Fruit fly (Drosophila melanogaster) whole organism, embryonic: ENCODE measurements around the gene CG43400.
A peak's percentile ranks its signal among the peaks of the same experiment; 100 is the strongest.

Experiments used
- B-H2 ChIP-seq: fragments of 200-800 bp; sonication (Bioruptor generic); optimal IDR thresholded peaks from 2 replicates; lab custom pipeline; 2018; ENCODE audit warnings: missing biosample characterization, mild to moderate bottlenecking, missing genetic modification characterization
- Blimp-1 ChIP-seq: fragments of 200-800 bp; sonication (Bioruptor generic); optimal IDR thresholded peaks from 3 replicates; lab custom pipeline; 2018; ENCODE audit warnings: missing biosample characterization, missing genetic modification characterization, mild to moderate bottlenecking, moderate library complexity, missing genetic modification reagents
- BtbVII ChIP-seq: fragments of 200-800 bp; sonication (Bioruptor generic); optimal IDR thresholded peaks from 3 replicates; lab custom pipeline; 2017; ENCODE audit warnings: missing biosample characterization, mild to moderate bottlenecking, missing genetic modification characterization
- CG10321 ChIP-seq: fragments of 200-800 bp; sonication (Bioruptor generic); IDR thresholded peaks from 2 replicates; pipeline ENCODE4 v1.3.6; 2022; ENCODE audit warnings: missing biosample characterization, missing genetic modification characterization
- CG11093 ChIP-seq: fragments of 200-800 bp; sonication (Bioruptor generic); IDR thresholded peaks from 3 replicates; pipeline ENCODE4 v1.3.6; 2022; ENCODE audit warnings: missing biosample characterization, missing genetic modification characterization
- CG11247 ChIP-seq: fragments of 200-800 bp; sonication (Bioruptor generic); IDR thresholded peaks from 2 replicates; pipeline ENCODE4 v1.3.6; 2022; ENCODE audit warnings: missing biosample characterization, missing genetic modification characterization
- CG14965 ChIP-seq: fragments of 200-800 bp; sonication (Bioruptor generic); optimal IDR thresholded peaks from 2 replicates; lab custom pipeline; 2016; ENCODE audit warnings: missing biosample characterization, missing genetic modification characterization, borderline replicate concordance
- CG15479 ChIP-seq: fragments of 200-800 bp; sonication (Bioruptor generic); optimal IDR thresholded peaks from 3 replicates; lab custom pipeline; 2019; ENCODE audit warnings: missing biosample characterization, mild to moderate bottlenecking, missing genetic modification characterization, moderate library complexity
- CG15696 ChIP-seq: fragments of 200-800 bp; sonication (Bioruptor generic); optimal IDR thresholded peaks from 2 replicates; lab custom pipeline; 2019; ENCODE audit warnings: missing biosample characterization, mild to moderate bottlenecking, missing genetic modification characterization, moderate library complexity
- CG1647 ChIP-seq: fragments of 200-800 bp; sonication (Bioruptor generic); optimal IDR thresholded peaks from 3 replicates; lab custom pipeline; 2016; ENCODE audit warnings: missing biosample characterization, missing genetic modification characterization
- CG30403 ChIP-seq: fragments of 200-800 bp; sonication (Bioruptor generic); optimal IDR thresholded peaks from 3 replicates; lab custom pipeline; 2016; ENCODE audit warnings: missing biosample characterization, missing genetic modification characterization
- CG32532 ChIP-seq: fragments of 200-800 bp; sonication (Bioruptor generic); IDR thresholded peaks from 2 replicates; pipeline ENCODE4 v1.3.6; 2022; ENCODE audit warnings: missing biosample characterization, missing genetic modification characterization
- CG33213 ChIP-seq: fragments of 200-800 bp; sonication (Bioruptor generic); optimal IDR thresholded peaks from 3 replicates; lab custom pipeline; 2016; ENCODE audit warnings: missing biosample characterization, missing genetic modification characterization
- CG3407 ChIP-seq: fragments of 200-800 bp; sonication (Bioruptor generic); optimal IDR thresholded peaks from 2 replicates; lab custom pipeline; 2018; ENCODE audit warnings: missing biosample characterization, mild to moderate bottlenecking, missing genetic modification characterization
- CG7357 ChIP-seq: fragments of 200-800 bp; sonication (Bioruptor generic); IDR thresholded peaks from 3 replicates; pipeline ENCODE4 v1.3.6; 2022; ENCODE audit warnings: missing biosample characterization, missing genetic modification characterization
- CG8089 ChIP-seq: fragments of 200-800 bp; sonication (Bioruptor generic); optimal IDR thresholded peaks from 3 replicates; lab custom pipeline; 2016; ENCODE audit warnings: missing biosample characterization, missing genetic modification characterization
- CHES-1-like ChIP-seq: fragments of 200-800 bp; sonication (Bioruptor generic); optimal IDR thresholded peaks from 2 replicates; lab custom pipeline; 2016; ENCODE audit warnings: missing biosample characterization, missing genetic modification characterization
- Deaf1 ChIP-seq: fragments of 200-800 bp; optimal IDR thresholded peaks from 3 replicates; lab custom pipeline; 2019; ENCODE audit warnings: missing biosample characterization, mild to moderate bottlenecking, missing genetic modification characterization, moderate library complexity
- Doc3 ChIP-seq: fragments of 200-800 bp; sonication (Bioruptor generic); IDR thresholded peaks from 3 replicates; pipeline ENCODE4 v1.3.6; 2022; ENCODE audit warnings: missing biosample characterization, missing genetic modification characterization; ENCODE audit not compliant: partially characterized antibody
- HLH54F ChIP-seq: fragments of 200-800 bp; sonication (Bioruptor generic); optimal IDR thresholded peaks from 3 replicates; lab custom pipeline; 2016; ENCODE audit warnings: missing biosample characterization, missing genetic modification characterization
- Hand ChIP-seq: fragments of 200-800 bp; sonication (Bioruptor generic); optimal IDR thresholded peaks from 2 replicates; lab custom pipeline; 2017; ENCODE audit warnings: mild to moderate bottlenecking, missing biosample characterization, missing genetic modification reagents, missing genetic modification characterization
- Hey ChIP-seq: fragments of 200-800 bp; sonication (Bioruptor generic); optimal IDR thresholded peaks from 3 replicates; lab custom pipeline; 2018; ENCODE audit warnings: missing biosample characterization, mild to moderate bottlenecking, missing genetic modification characterization
- Kr ChIP-seq: fragments of 200-800 bp; sonication (Bioruptor generic); optimal IDR thresholded peaks from 2 replicates; lab custom pipeline; 2017; ENCODE audit warnings: missing biosample characterization, mild to moderate bottlenecking, missing genetic modification characterization
- Med ChIP-seq: fragments of 200-800 bp; sonication (Bioruptor generic); peaks from one replicate; lab custom pipeline; 2016; ENCODE audit warnings: missing biosample characterization, missing genetic modification characterization, mild to moderate bottlenecking, inconsistent platforms, moderate library complexity
- Meics ChIP-seq: fragments of 200-800 bp; sonication (Bioruptor generic); optimal IDR thresholded peaks from 2 replicates; lab custom pipeline; 2017; ENCODE audit warnings: missing biosample characterization, mild to moderate bottlenecking, missing genetic modification characterization
- Mes4 ChIP-seq: fragments of 200-800 bp; sonication (Bioruptor generic); optimal IDR thresholded peaks from 2 replicates; lab custom pipeline; 2016; ENCODE audit warnings: missing biosample characterization, missing genetic modification characterization
- Nf-YA ChIP-seq: fragments of 200-800 bp; sonication (Bioruptor generic); IDR thresholded peaks from 2 replicates; pipeline ENCODE4 v1.3.6; 2022; ENCODE audit warnings: missing biosample characterization, missing genetic modification characterization
- PHDP ChIP-seq: fragments of 200-800 bp; sonication (Bioruptor generic); optimal IDR thresholded peaks from 3 replicates; lab custom pipeline; 2018; ENCODE audit warnings: missing biosample characterization, mild to moderate bottlenecking, missing genetic modification characterization, moderate library complexity
- Poxn ChIP-seq: fragments of 200-800 bp; sonication (Bioruptor generic); IDR thresholded peaks from 2 replicates; pipeline ENCODE4 v1.3.6; 2022; ENCODE audit warnings: missing biosample characterization, missing genetic modification characterization
- ab ChIP-seq: fragments of 200-800 bp; sonication (Bioruptor generic); optimal IDR thresholded peaks from 2 replicates; lab custom pipeline; 2016; ENCODE audit warnings: missing biosample characterization, missing genetic modification characterization
- amos ChIP-seq: fragments of 200-800 bp; sonication (Bioruptor generic); IDR thresholded peaks from 2 replicates; pipeline ENCODE4 v1.3.6; 2022; ENCODE audit warnings: missing biosample characterization, missing genetic modification characterization; ENCODE audit not compliant: partially characterized antibody
- aop ChIP-seq: fragments of 200-800 bp; sonication (Bioruptor generic); IDR thresholded peaks from 2 replicates; pipeline ENCODE4 v1.3.6; 2022; ENCODE audit warnings: missing biosample characterization, missing genetic modification characterization
- ato ChIP-seq: fragments of 200-800 bp; sonication (Bioruptor generic); IDR thresholded peaks from 2 replicates; pipeline ENCODE4 v1.3.6; 2022; ENCODE audit warnings: missing biosample characterization, missing genetic modification characterization; ENCODE audit not compliant: partially characterized antibody
- bbx ChIP-seq: fragments of 200-800 bp; sonication (Bioruptor generic); IDR thresholded peaks from 2 replicates; pipeline ENCODE4 v1.3.6; 2022; ENCODE audit warnings: missing biosample characterization, missing genetic modification characterization; ENCODE audit not compliant: partially characterized antibody
- bigmax ChIP-seq: fragments of 200-800 bp; sonication (Bioruptor generic); optimal IDR thresholded peaks from 2 replicates; lab custom pipeline; 2018; ENCODE audit warnings: missing biosample characterization, mild to moderate bottlenecking, missing genetic modification characterization
- bsh ChIP-seq, 2 experiments: fragments of 200-800 bp; sonication (Bioruptor generic); optimal IDR thresholded peaks; 2 replicates each; lab custom pipeline; 2017 to 2018; ENCODE audit warnings: mild to moderate bottlenecking in 2 of 2, missing biosample characterization in 2 of 2, missing genetic modification characterization in 2 of 2, moderate library complexity in 1 of 2
- btn ChIP-seq: fragments of 200-800 bp; sonication (Bioruptor generic); optimal IDR thresholded peaks from 2 replicates; lab custom pipeline; 2016; ENCODE audit warnings: missing biosample characterization, missing genetic modification characterization
- cato ChIP-seq: fragments of 200-800 bp; sonication (Bioruptor generic); optimal IDR thresholded peaks from 2 replicates; lab custom pipeline; 2016; ENCODE audit warnings: missing biosample characterization, missing genetic modification characterization, borderline replicate concordance
- dati ChIP-seq: fragments of 200-800 bp; sonication (Bioruptor generic); IDR thresholded peaks from 2 replicates; pipeline ENCODE4 v1.3.6; 2022; ENCODE audit warnings: missing biosample characterization, missing genetic modification characterization
- dpn ChIP-seq, 2 experiments: fragments of 200-800 bp; sonication (Bioruptor generic); optimal IDR thresholded peaks; 3 replicates each; lab custom pipeline; 2016; ENCODE audit warnings: missing biosample characterization in 2 of 2, missing genetic modification characterization in 2 of 2
- eyg ChIP-seq: fragments of 200-800 bp; sonication (Bioruptor generic); optimal IDR thresholded peaks from 3 replicates; lab custom pipeline; 2016; ENCODE audit warnings: missing biosample characterization, missing genetic modification characterization
- ftz-f1 ChIP-seq: fragments of 200-800 bp; sonication (Bioruptor generic); optimal IDR thresholded peaks from 2 replicates; lab custom pipeline; 2016; ENCODE audit warnings: missing biosample characterization, missing genetic modification characterization
- hb ChIP-seq: fragments of 200-800 bp; sonication (Bioruptor generic); IDR thresholded peaks from 3 replicates; pipeline ENCODE4 v1.3.6; 2022; ENCODE audit warnings: missing biosample characterization, missing genetic modification characterization; ENCODE audit not compliant: partially characterized antibody
- hth ChIP-seq: fragments of >200 bp; optimal IDR thresholded peaks from 2 replicates; lab custom pipeline; 2017; ENCODE audit warnings: inconsistent platforms
- lola ChIP-seq, 3 experiments: fragments of >200 bp in 2 of 3; fragments of 200-800 bp in 1 of 3; sonication (Bioruptor generic) in 1 of 3; optimal IDR thresholded peaks; 2 replicates each; lab custom pipeline; 2017 to 2019; ENCODE audit warnings: missing biosample characterization in 3 of 3, missing genetic modification characterization in 3 of 3, mild to moderate bottlenecking in 1 of 3, moderate library complexity in 1 of 3
- nau ChIP-seq: fragments of 200-800 bp; sonication (Bioruptor generic); optimal IDR thresholded peaks from 3 replicates; lab custom pipeline; 2017; ENCODE audit warnings: missing biosample characterization, mild to moderate bottlenecking, missing genetic modification characterization, missing genetic modification reagents
- oc ChIP-seq: fragments of 200-800 bp; sonication (Bioruptor generic); optimal IDR thresholded peaks from 2 replicates; lab custom pipeline; 2018; ENCODE audit warnings: missing biosample characterization, mild to moderate bottlenecking, missing genetic modification characterization, moderate library complexity
- so ChIP-seq: fragments of 200-800 bp; sonication (Bioruptor generic); IDR thresholded peaks from 3 replicates; pipeline ENCODE4 v1.3.6; 2022; ENCODE audit warnings: missing biosample characterization, missing genetic modification characterization
- tio ChIP-seq: fragments of 200-800 bp; sonication (Bioruptor generic); optimal IDR thresholded peaks from 2 replicates; lab custom pipeline; 2017; ENCODE audit warnings: missing biosample characterization, missing genetic modification characterization, inconsistent platforms
- tx ChIP-seq: fragments of 200-800 bp; sonication (Bioruptor generic); optimal IDR thresholded peaks from 2 replicates; lab custom pipeline; 2016; ENCODE audit warnings: missing biosample characterization, missing genetic modification characterization
- vfl ChIP-seq: fragments of 200-800 bp; sonication (Bioruptor generic); optimal IDR thresholded peaks from 2 replicates; lab custom pipeline; 2016; ENCODE audit warnings: missing biosample characterization, missing genetic modification characterization

The CG43400 gene

DNA sequence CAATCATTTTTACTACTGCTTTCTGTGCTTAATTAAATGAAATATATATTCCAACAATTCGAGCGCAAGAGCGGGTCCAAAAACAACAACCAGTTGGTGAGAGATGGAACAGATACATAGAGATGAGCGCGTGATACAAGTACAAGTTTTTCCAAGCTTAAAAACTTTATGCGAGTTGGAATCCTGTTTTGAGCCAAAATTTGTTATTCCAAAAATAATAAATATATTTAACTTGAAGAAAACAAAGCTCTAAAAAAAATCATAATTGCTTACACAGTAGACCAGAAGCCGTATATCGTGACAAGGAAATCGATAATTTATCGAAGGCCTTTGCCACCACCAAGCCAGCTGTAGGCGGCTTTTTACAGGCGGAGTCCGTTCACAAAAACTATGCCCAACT, 24.2 kb downstream of the CG43400 start, which contains the start of the genes CG13097 and PIG-U (continued):
- TF ChIP-seq Mes4 (GFP tag; lab: Kevin White, UChicago) (peak; percentile 12), Meics (peak; percentile 71), bigmax (no peak), BtbVII (GFP tag; lab: Kevin White, UChicago) (peak; percentile 50), dpn (GFP tag; optimal IDR thresholded peaks at IDR 0.05; lab: Kevin White, UChicago) (peak; percentile 83 to 89), tx (GFP tag; lab: Kevin White, UChicago) (peak; percentile 81), CG10321 (peak; percentile 40; the same call in 1 of the 2 replicates), so (GFP tag; lab: Robert Waterston, UW) (peak; percentile 71; the same call in 2 of the 3 replicates), nau (GFP tag; lab: Kevin White, UChicago) (no peak), Doc3 (GFP tag; lab: Robert Waterston, UW) (peak; percentile 98), hth (lab: Kevin White, UChicago) (no peak), CG30403 (GFP tag; lab: Kevin White, UChicago) (peak; percentile 92), Hey (tag; lab: Kevin White, UChicago) (no peak), dati (GFP tag; lab: Robert Waterston, UW) (no peak), B-H2 (GFP tag; lab: Kevin White, UChicago) (peak; percentile 85), vfl (GFP tag; lab: Kevin White, UChicago) (peak; percentile 83), CG33213 (GFP tag; lab: Kevin White, UChicago) (peak; percentile 78), bsh (GFP tag; optimal IDR thresholded peaks at IDR 0.05; lab: Kevin White, UChicago) (peak in 1 of 2 experiments; percentile 79), Blimp-1 (no peak), hb (peak; percentile 85), HLH54F (GFP tag; lab: Kevin White, UChicago) (peak; percentile 78), ftz-f1 (GFP tag; lab: Kevin White, UChicago) (no peak), Deaf1 (tag; lab: Kevin White, UChicago) (peak; percentile 35), CG8089 (GFP tag; lab: Kevin White, UChicago) (peak; percentile 64), CG1647 (GFP tag; lab: Kevin White, UChicago) (peak; percentile 84), Poxn (peak; percentile 42; the same call in 1 of the 2 replicates), CG3407 (GFP tag; lab: Kevin White, UChicago) (peak; percentile 53), CG14965 (no peak), Kr (GFP tag; lab: Kevin White, UChicago) (no peak), CHES-1-like (peak; percentile 81), Hand (GFP tag; lab: Kevin White, UChicago) (peak; percentile 59), ab (no peak), CG11093 (no peak), aop (GFP tag; lab: Robert Waterston, UW) (no peak)
- TF ChIP-seq, all 482 proteins: peak for 355

DNA sequence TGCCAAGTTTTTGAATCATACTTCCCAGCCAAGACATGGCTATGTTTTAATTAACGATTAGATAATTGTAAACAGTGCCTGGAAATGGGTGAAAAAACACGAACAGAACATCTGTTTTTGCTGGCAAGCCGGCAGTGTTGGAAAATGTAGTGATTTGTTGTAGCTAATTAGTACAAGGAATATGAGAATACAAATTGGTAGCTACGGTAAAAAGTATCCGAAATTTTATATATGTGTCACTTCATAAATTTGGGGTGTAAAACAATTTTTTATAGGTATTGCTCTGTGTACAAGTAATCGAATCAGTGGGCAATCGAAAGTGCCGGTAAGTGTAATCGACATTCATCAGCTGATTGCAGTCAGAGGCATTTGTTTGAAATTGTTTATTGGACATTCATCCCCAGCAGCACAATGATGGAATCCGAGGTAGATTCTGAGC, 26.7 kb downstream of the CG43400 start, which contains the start of the genes mRpL51 and Uba4:
Gene mRpL51, minus strand, starts transcription at position 125 of the 439 bp plus-strand sequence.
Gene Uba4, plus strand, starts transcription at position 156 of the 439 bp plus-strand sequence.
- TF ChIP-seq amos (GFP tag; lab: Robert Waterston, UW) (no peak; the same call in 1 of the 2 replicates), PHDP (tag; lab: Kevin White, UChicago) (peak; percentile 37), cato (GFP tag; lab: Kevin White, UChicago) (no peak), CG11247 (GFP tag; lab: Robert Waterston, UW) (no peak), Hey (tag; lab: Kevin White, UChicago) (no peak), CG15696 (no peak), eyg (no peak), bbx (peak; percentile 42; the same call in 1 of the 2 replicates), ato (GFP tag; lab: Robert Waterston, UW) (no peak), CG32532 (no peak), Deaf1 (tag; lab: Kevin White, UChicago) (peak; percentile 43), btn (GFP tag; lab: Kevin White, UChicago) (no peak), Nf-YA (no peak), tio (GFP tag; lab: Kevin White, UChicago) (no peak), CG15479 (GFP tag; lab: Kevin White, UChicago) (no peak), CG7357 (GFP tag; lab: Robert Waterston, UW) (no peak), Med (peak; percentile 96), oc (tag; lab: Kevin White, UChicago) (no peak), lola (GFP tag; optimal IDR thresholded peaks at IDR 0.05; lab: Kevin White, UChicago) (no peak)
